Worm (Caenorhabditis elegans): Measurements from ENCODE around the gene H01G02.3.

ce11 chrIV:11742406-11742805 lies 50.0 kb downstream of the H01G02.3 start, which contains the start of gene K01A6.5:
- TF ChIP-seq lin-39 (tag; optimal IDR thresholded peaks at IDR 0.05) = no peak
- TF ChIP-seq nhr-21 (tag; optimal IDR thresholded peaks at IDR 0.05) = no peak
- no peak for TF ChIP-seq unc-62 (GFP tag; optimal IDR thresholded peaks at IDR 0.05)
- TF ChIP-seq nhr-25 (tag; optimal IDR thresholded peaks at IDR 0.05) = no peak
- no peak for TF ChIP-seq nhr-77 (tag; optimal IDR thresholded peaks at IDR 0.05)
- no peak for TF ChIP-seq ztf-11 (tag; optimal IDR thresholded peaks at IDR 0.05)
- no peak for TF ChIP-seq mab-5 (tag; optimal IDR thresholded peaks at IDR 0.05)
- no peak for TF ChIP-seq nhr-11 (tag; optimal IDR thresholded peaks at IDR 0.05)
- TF ChIP-seq nhr-12 (tag; optimal IDR thresholded peaks at IDR 0.05) = no peak
- no peak for TF ChIP-seq fos-1 (tag; optimal IDR thresholded peaks at IDR 0.05)
- no peak for TF ChIP-seq nhr-6 (tag; optimal IDR thresholded peaks at IDR 0.05)
